Fruit fly (Drosophila melanogaster): ENCODE data around the gene CG6845.
A peak's percentile ranks its signal among the peaks of the same experiment; 100 is the strongest.

CG6845 gene

DNA sequence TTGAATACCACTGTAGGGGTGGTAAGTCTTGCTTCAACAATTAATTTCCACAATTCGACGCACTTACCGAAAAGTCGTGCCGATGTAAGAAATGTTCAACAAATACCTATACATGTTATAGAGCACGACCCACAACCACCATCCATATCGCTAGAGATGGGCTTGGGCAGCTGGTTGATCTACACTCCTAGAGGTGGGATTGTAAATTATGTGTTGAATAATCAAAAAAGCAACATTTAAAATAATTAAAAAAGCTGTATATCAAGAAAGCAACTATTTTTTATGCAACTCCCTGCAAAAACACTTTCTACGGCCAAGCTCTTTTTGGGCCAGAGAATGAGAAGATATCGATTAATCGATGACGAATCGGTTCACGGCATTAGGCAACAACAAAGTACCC lies 38.0 kb downstream of the CG6845 start, which contains the start of the genes CG34140, Mkp and Mtch (continued):
- TF ChIP-seq tup (GFP tag; optimal IDR thresholded peaks at IDR 0.05) (peak; percentile 84), Vsx1 (GFP tag; optimal IDR thresholded peaks at IDR 0.05) (no peak), maf-S (GFP tag; optimal IDR thresholded peaks at IDR 0.05) (peak; percentile 89), CG1529 (GFP tag; optimal IDR thresholded peaks at IDR 0.05) (no peak), Dad (GFP tag; optimal IDR thresholded peaks at IDR 0.05) (peak; percentile 86), Stat92E (GFP tag; optimal IDR thresholded peaks at IDR 0.05) (peak in 1 of 3 experiments; percentile 76), CG14860 (GFP tag; IDR thresholded peaks at IDR 0.05; ENCODE audit: partially characterized antibody) (peak; percentile 89), CG5180 (GFP tag; optimal IDR thresholded peaks at IDR 0.05) (no peak), CHES-1-like (GFP tag; optimal IDR thresholded peaks at IDR 0.05) (peak; percentile 87), CG17568 (GFP tag; optimal IDR thresholded peaks at IDR 0.05) (no peak), so (GFP tag; IDR thresholded peaks at IDR 0.05) (peak; percentile 63; the same call in 1 of the 3 replicates), CG12155 (GFP tag; optimal IDR thresholded peaks at IDR 0.05) (peak; percentile 86), CG31224 (GFP tag; IDR thresholded peaks at IDR 0.05) (peak; percentile 71), CG17612 (GFP tag; IDR thresholded peaks at IDR 0.05) (no peak), CG11695 (GFP tag; IDR thresholded peaks at IDR 0.05) (peak; percentile 80), CG17912 (GFP tag; optimal IDR thresholded peaks at IDR 0.05) (peak; percentile 47), CG9932 (GFP tag; IDR thresholded peaks at IDR 0.05) (peak; percentile 92), CG10366 (GFP tag; IDR thresholded peaks at IDR 0.05) (peak; percentile 84), CG11085 (GFP tag; IDR thresholded peaks at IDR 0.05) (peak; percentile 65), Eip74EF (GFP tag; optimal IDR thresholded peaks at IDR 0.05) (no peak), row (GFP tag; IDR thresholded peaks at IDR 0.05) (peak; percentile 94), peb (GFP tag; IDR thresholded peaks at IDR 0.05) (peak; percentile 60; the same call in 1 of the 2 replicates), CG12219 (GFP tag; optimal IDR thresholded peaks at IDR 0.05) (no peak), CG2116 (GFP tag; optimal IDR thresholded peaks at IDR 0.05) (peak; percentile 94), zfh1 (GFP tag; IDR thresholded peaks at IDR 0.05) (peak; percentile 74), her (GFP tag; optimal IDR thresholded peaks at IDR 0.05) (peak; percentile 79), CG3726 (GFP tag; IDR thresholded peaks at IDR 0.05) (0 out of 3 replicates have a peak, but pooled peaks have one; percentile 25), mirr (GFP tag; optimal IDR thresholded peaks at IDR 0.05) (no peak), chinmo (GFP tag; IDR thresholded peaks at IDR 0.05; ENCODE audit: partially characterized antibody) (peak; percentile 77; the same call in 2 of the 4 replicates), sna (GFP tag; IDR thresholded peaks at IDR 0.05; ENCODE audit: partially characterized antibody) (peak; percentile 97), az2 (GFP tag; optimal IDR thresholded peaks at IDR 0.05) (peak; percentile 88), CG15601 (tag; optimal IDR thresholded peaks at IDR 0.05) (peak; percentile 79), CG15696 (tag; optimal IDR thresholded peaks at IDR 0.05) (peak; percentile 82), org-1 (GFP tag; optimal IDR thresholded peaks at IDR 0.05) (no peak), CG1647 (GFP tag; optimal IDR thresholded peaks at IDR 0.05) (peak; percentile 83), B-H1 (GFP tag; IDR thresholded peaks at IDR 0.05) (no peak; the same call in 2 of the 3 replicates), CG11456 (GFP tag; IDR thresholded peaks at IDR 0.05) (peak; percentile 82), dimm (GFP tag; IDR thresholded peaks at IDR 0.05) (no peak), dpn (GFP tag; optimal IDR thresholded peaks at IDR 0.05) (peak; percentile 91), CG32767 (GFP tag; IDR thresholded peaks at IDR 0.05) (peak; percentile 89), Rfx (GFP tag; IDR thresholded peaks at IDR 0.05) (peak; percentile 87), HLH54F (GFP tag; optimal IDR thresholded peaks at IDR 0.05) (peak; percentile 94), Adf1 (GFP tag; IDR thresholded peaks at IDR 0.05) (peak; percentile 60), bsh (GFP tag; optimal IDR thresholded peaks at IDR 0.05) (peak in 1 of 2 experiments; percentile 83), CG6689 (GFP tag; IDR thresholded peaks at IDR 0.05) (peak; percentile 81), CG3281 (GFP tag; optimal IDR thresholded peaks at IDR 0.05) (no peak), oc (tag; optimal IDR thresholded peaks at IDR 0.05) (no peak), ara (GFP tag; IDR thresholded peaks at IDR 0.05) (peak; percentile 79), Lpt (GFP tag; optimal IDR thresholded peaks at IDR 0.05) (no peak), CG34422 (GFP tag; IDR thresholded peaks at IDR 0.05) (peak; percentile 89), cwo (GFP tag; optimal IDR thresholded peaks at IDR 0.05) (no peak)

All from whole organism, embryonic.